Worm (Caenorhabditis elegans) whole organism, midembryonic: Measurements from ENCODE around the gene cdk-5.

Experiments used
- T22C8.4 ChIP-seq: fragments of 200-800 bp; sonication (Bioruptor generic); IDR thresholded peaks from 2 replicates; pipeline ENCODE4 v1.3.6; 2022; ENCODE audit warnings: missing genetic modification characterization, missing compliant biosample characterization
- cog-1 ChIP-seq: sonication (generic microtip); optimal IDR thresholded peaks from 2 replicates; lab custom pipeline; 2016; ENCODE audit warnings: missing genetic modification characterization, missing compliant biosample characterization
- flt-1 ChIP-seq: fragments of 200-800 bp; sonication (Bioruptor generic); IDR thresholded peaks from 2 replicates; pipeline ENCODE4 v1.3.6; 2022; ENCODE audit warnings: missing genetic modification characterization, missing compliant biosample characterization
- klf-2 ChIP-seq: fragments of 200-800 bp; sonication (Bioruptor generic); conservative IDR thresholded peaks from 2 replicates; pipeline ENCODE4 v1.3.6; 2022; ENCODE audit warnings: missing genetic modification reagents, missing genetic modification characterization, missing compliant biosample characterization
- ref-1 ChIP-seq: fragments of 200-800 bp; sonication (Bioruptor generic); conservative IDR thresholded peaks from 2 replicates; pipeline ENCODE4 v1.3.6; 2022; ENCODE audit warnings: missing genetic modification reagents, missing genetic modification characterization, missing compliant biosample characterization
- tab-1 ChIP-seq: fragments of 200-800 bp; sonication (Bioruptor generic); IDR thresholded peaks from 2 replicates; pipeline ENCODE4 v1.3.6; 2022; ENCODE audit warnings: missing genetic modification characterization, missing compliant biosample characterization
- ztf-23 ChIP-seq: fragments of 200-800 bp; sonication (Bioruptor generic); IDR thresholded peaks from 2 replicates; pipeline ENCODE4 v1.3.6; 2022; ENCODE audit warnings: missing genetic modification reagents, missing genetic modification characterization, missing compliant biosample characterization
- ztf-29 ChIP-seq: fragments of 200-800 bp; sonication (Bioruptor generic); IDR thresholded peaks from 2 replicates; pipeline ENCODE4 v1.3.6; 2022; ENCODE audit warnings: missing genetic modification reagents, missing genetic modification characterization, missing compliant biosample characterization

ce11 chrIII:13429668-13430067, 36.5 kb downstream of the cdk-5 start, which contains the start of gene bli-5:
- TF ChIP-seq ref-1 (GFP tag; lab: Robert Waterston, UW) (no peak), ztf-23 (GFP tag; lab: Robert Waterston, UW) (no peak), tab-1 (GFP tag; lab: Robert Waterston, UW) (no peak), klf-2 (no peak), T22C8.4 (no peak), flt-1 (GFP tag; lab: Robert Waterston, UW) (no peak), ztf-29 (GFP tag; lab: Robert Waterston, UW) (no peak), cog-1 (tag; lab: Kevin White, UChicago) (no peak)
